Worm (Caenorhabditis elegans) whole organism, early embryonic: Measurements from ENCODE around the gene clec-173.

Source experiments
- B0310.2 ChIP-seq: sonication (generic microtip); optimal IDR thresholded peaks from 2 replicates; lab custom pipeline; 2016; ENCODE audit warnings: mild to moderate bottlenecking, missing genetic modification characterization, missing compliant biosample characterization
- F13C5.2 ChIP-seq: sonication (generic microtip); optimal IDR thresholded peaks from 2 replicates; lab custom pipeline; 2017; ENCODE audit warnings: mild to moderate bottlenecking, missing genetic modification characterization, inconsistent platforms, missing compliant biosample characterization
- aly-1 ChIP-seq: sonication (generic microtip); optimal IDR thresholded peaks from 2 replicates; lab custom pipeline; 2016; ENCODE audit warnings: missing genetic modification characterization, missing compliant biosample characterization
- ama-1 ChIP-seq: fragments of 150-350 bp; optimal IDR thresholded peaks from 2 replicates; lab custom pipeline; 2014
- ceh-13 ChIP-seq: fragments of 200-800 bp; sonication (Bioruptor generic); optimal IDR thresholded peaks from 2 replicates; lab custom pipeline; 2018; ENCODE audit warnings: mild to moderate bottlenecking, missing genetic modification characterization, missing compliant biosample characterization
- ceh-36 ChIP-seq: sonication (generic microtip); optimal IDR thresholded peaks from 2 replicates; lab custom pipeline; 2016; ENCODE audit warnings: missing genetic modification characterization, inconsistent platforms, missing compliant biosample characterization
- ets-7 ChIP-seq: sonication (generic microtip); optimal IDR thresholded peaks from 2 replicates; lab custom pipeline; 2016; ENCODE audit warnings: missing genotype, missing genetic modification characterization, missing compliant biosample characterization
- flt-1 ChIP-seq: fragments of 200-800 bp; sonication (Bioruptor generic); IDR thresholded peaks from 2 replicates; pipeline ENCODE4 v1.3.6; 2022; ENCODE audit warnings: missing genetic modification characterization, missing compliant biosample characterization
- hmbx-1 ChIP-seq: sonication (generic microtip); optimal IDR thresholded peaks from 2 replicates; lab custom pipeline; 2016; ENCODE audit warnings: mild to moderate bottlenecking, missing genetic modification characterization, missing compliant biosample characterization
- hmg-4 ChIP-seq: fragments of 200-800 bp; sonication (Bioruptor generic); optimal IDR thresholded peaks from 2 replicates; lab custom pipeline; 2018; ENCODE audit warnings: mild to moderate bottlenecking, missing genetic modification characterization, missing compliant biosample characterization
- hnd-1 ChIP-seq: sonication (generic microtip); optimal IDR thresholded peaks from 2 replicates; lab custom pipeline; 2016; ENCODE audit warnings: missing genetic modification characterization, missing compliant biosample characterization
- pes-1 ChIP-seq: fragments of 200-800 bp; sonication (Bioruptor generic); IDR thresholded peaks from 2 replicates; pipeline ENCODE4 v1.3.6; 2022; ENCODE audit warnings: missing genetic modification reagents, missing genetic modification characterization, missing compliant biosample characterization
- scrt-1 ChIP-seq: fragments of 200-800 bp; sonication (Bioruptor generic); IDR thresholded peaks from 2 replicates; pipeline ENCODE4 v1.3.6; 2022; ENCODE audit warnings: missing genetic modification characterization, missing compliant biosample characterization
- sea-1 ChIP-seq: fragments of 200-800 bp; sonication (Bioruptor generic); conservative IDR thresholded peaks from 2 replicates; pipeline ENCODE4 v1.3.6; 2022; ENCODE audit warnings: missing genetic modification characterization, missing compliant biosample characterization
- tbx-11 ChIP-seq: fragments of 200-800 bp; sonication (Bioruptor generic); IDR thresholded peaks from 2 replicates; pipeline ENCODE4 v1.3.6; 2022; ENCODE audit warnings: missing genetic modification characterization, missing compliant biosample characterization
- tbx-37 ChIP-seq: fragments of 200-800 bp; sonication (Bioruptor generic); conservative IDR thresholded peaks from 2 replicates; pipeline ENCODE4 v1.3.6; 2022; ENCODE audit warnings: missing genetic modification reagents, missing genetic modification characterization, missing compliant biosample characterization
- tra-4 ChIP-seq: sonication (generic microtip); optimal IDR thresholded peaks from 2 replicates; lab custom pipeline; 2017; ENCODE audit warnings: missing genetic modification characterization, missing compliant biosample characterization

The clec-173 gene

DNA sequence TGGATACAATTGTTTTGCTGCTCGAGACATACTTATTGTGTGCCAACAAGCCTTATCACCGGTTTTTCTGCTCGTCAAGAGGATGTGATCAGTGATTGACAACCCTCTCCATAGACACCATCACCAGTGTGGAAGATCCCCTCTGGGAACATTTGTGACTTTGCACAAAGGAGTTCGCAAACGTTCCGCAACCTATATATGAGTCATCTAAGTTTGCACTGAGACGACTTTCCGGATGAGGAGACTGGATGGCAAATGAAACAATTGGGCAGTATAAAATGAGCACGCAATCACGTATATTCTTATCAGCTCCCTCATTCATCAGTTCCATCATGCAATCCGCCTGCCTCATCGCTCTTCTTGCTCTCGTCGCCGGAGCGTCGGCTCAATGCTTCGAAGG lies 33.0 kb upstream of the clec-173 start, which contains the start of gene W08E12.5:
Gene W08E12.5, plus strand, starts transcription at position 301 of the 400 bp plus-strand sequence.
- TF ChIP-seq pes-1: no peak
- no peak for TF ChIP-seq tbx-37
- TF ChIP-seq tbx-11 (GFP tag; lab: Robert Waterston, UW): no peak
- no peak for TF ChIP-seq flt-1 (GFP tag; lab: Robert Waterston, UW)
- no peak for TF ChIP-seq aly-1 (tag; lab: Kevin White, UChicago)
- no peak for TF ChIP-seq sea-1
- TF ChIP-seq ama-1 (lab: Kevin White, UChicago): no peak
- no peak for TF ChIP-seq hmg-4 (GFP tag; lab: Kevin White, UChicago)
- no peak for TF ChIP-seq ets-7 (tag; lab: Kevin White, UChicago)
- TF ChIP-seq hnd-1: no peak
- TF ChIP-seq B0310.2 (tag; lab: Kevin White, UChicago): no peak
- no peak for TF ChIP-seq scrt-1 (GFP tag; lab: Robert Waterston, UW)
- TF ChIP-seq ceh-36: no peak

DNA sequence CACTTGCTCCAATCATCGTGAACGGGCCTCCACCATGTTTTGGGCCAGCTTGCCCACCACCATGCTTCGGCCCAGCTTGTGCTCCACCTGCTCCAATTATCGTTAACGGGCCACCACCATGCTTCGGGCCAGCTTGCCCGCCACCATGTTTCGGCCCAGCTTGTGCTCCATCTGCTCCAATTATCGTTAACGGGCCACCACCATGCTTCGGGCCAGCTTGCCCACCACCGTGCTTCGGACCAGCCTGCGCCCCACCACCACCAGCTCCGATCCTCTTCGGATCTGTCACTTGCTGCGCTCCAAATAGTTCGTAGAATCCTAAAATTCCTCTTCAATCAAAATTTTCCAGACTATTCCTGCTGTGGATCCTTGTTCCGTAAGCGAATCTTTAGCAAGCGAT lies 31.7 kb upstream of the clec-173 start:
- TF ChIP-seq sea-1: 0 out of 2 replicates have a peak, but pooled peaks have one; percentile 29
- TF ChIP-seq ceh-36: no peak

ce11 chrIV:3298300-3298699 lies 30.8 kb upstream of the clec-173 start, which contains the start of gene W08E12.6:
Gene W08E12.6 (plus strand): TSS chrIV:3298600.
- TF ChIP-seq sea-1 (no peak), ceh-13 (GFP tag; lab: Kevin White, UChicago) (no peak), hmg-4 (GFP tag; lab: Kevin White, UChicago) (no peak), ceh-36 (no peak), pes-1 (no peak), ets-7 (tag; lab: Kevin White, UChicago) (no peak), aly-1 (tag; lab: Kevin White, UChicago) (no peak)

DNA sequence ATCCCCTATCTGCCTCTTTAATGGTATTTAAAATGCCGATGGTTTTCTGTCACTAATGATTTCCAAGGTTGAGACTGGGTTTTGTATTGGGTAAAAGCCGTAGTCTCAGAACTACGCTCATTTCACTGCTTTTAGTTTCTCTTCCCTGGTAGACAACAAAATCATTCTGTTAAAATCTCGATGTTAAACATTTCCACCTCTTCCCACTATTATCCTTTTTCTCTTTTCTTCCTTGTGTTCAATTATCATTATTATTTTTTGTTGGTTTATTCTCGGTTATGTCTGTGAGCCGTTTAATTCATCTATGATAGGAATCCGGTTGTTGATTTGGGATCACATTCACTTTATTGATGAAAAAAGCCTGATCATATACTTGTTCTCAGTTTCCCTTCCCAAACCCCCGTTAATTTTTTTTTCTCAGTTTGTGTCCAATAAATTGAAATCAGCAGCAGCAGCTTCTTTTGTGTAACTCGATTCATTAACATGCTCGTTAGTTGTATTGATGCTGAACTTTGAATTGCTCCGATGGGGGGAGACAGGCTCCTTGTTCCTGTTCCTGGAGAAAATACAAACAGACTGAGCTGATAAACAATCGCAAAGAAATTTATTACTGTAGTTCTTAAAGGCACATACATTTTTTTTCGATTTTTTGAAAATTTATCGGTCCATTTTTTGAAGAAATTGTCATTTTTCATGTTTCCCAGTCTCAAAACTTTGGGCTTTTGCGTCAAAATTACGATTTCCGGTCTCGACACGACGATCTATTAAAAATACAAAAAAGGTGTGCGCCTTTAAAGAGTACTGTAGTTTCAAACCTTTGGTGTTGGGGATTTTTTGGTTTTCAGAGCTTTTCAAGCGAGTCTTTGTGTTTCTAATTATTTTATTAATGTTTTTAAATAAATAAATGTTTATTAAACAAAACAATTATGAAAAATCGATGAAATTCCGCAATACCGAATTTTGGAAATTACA lies 29.4 kb upstream of the clec-173 start:
- TF ChIP-seq B0310.2 (tag; lab: Kevin White, UChicago): no peak
- TF ChIP-seq hmg-4 (GFP tag; lab: Kevin White, UChicago): no peak
- TF ChIP-seq F13C5.2 (tag; lab: Kevin White, UChicago): no peak
- TF ChIP-seq aly-1 (tag; lab: Kevin White, UChicago): no peak
- TF ChIP-seq tra-4 (tag; lab: Kevin White, UChicago): no peak
- TF ChIP-seq ceh-13 (GFP tag; lab: Kevin White, UChicago): no peak
- TF ChIP-seq tbx-37: no peak
- no peak for TF ChIP-seq ets-7 (tag; lab: Kevin White, UChicago)
- no peak for TF ChIP-seq sea-1

ce11 chrIV:3294553-3295185 lies 27.2 kb upstream of the clec-173 start, which contains the start of gene W08E12.7:
Gene W08E12.7 (plus strand): TSS chrIV:3295135.
- TF ChIP-seq ceh-36 (no peak), sea-1 (peak; percentile 38; the same call in 1 of the 2 replicates), pes-1 (peak; percentile 74), hmg-4 (GFP tag; lab: Kevin White, UChicago) (peak; percentile 23), flt-1 (GFP tag; lab: Robert Waterston, UW) (peak; percentile 20; the same call in 1 of the 2 replicates), tbx-37 (0 out of 2 replicates have a peak, but pooled peaks have one; percentile 19), ama-1 (lab: Kevin White, UChicago) (no peak), F13C5.2 (tag; lab: Kevin White, UChicago) (peak; percentile 83), ceh-13 (GFP tag; lab: Kevin White, UChicago) (peak; percentile 20), hnd-1 (peak; percentile 16), tbx-11 (GFP tag; lab: Robert Waterston, UW) (peak; percentile 64; the same call in 1 of the 2 replicates), hmbx-1 (no peak), scrt-1 (GFP tag; lab: Robert Waterston, UW) (peak; percentile 65)

ce11 chrIV:3293800-3294493 lies 26.5 kb upstream of the clec-173 start:
- TF ChIP-seq hmbx-1 (no peak), flt-1 (GFP tag; lab: Robert Waterston, UW) (no peak)

DNA sequence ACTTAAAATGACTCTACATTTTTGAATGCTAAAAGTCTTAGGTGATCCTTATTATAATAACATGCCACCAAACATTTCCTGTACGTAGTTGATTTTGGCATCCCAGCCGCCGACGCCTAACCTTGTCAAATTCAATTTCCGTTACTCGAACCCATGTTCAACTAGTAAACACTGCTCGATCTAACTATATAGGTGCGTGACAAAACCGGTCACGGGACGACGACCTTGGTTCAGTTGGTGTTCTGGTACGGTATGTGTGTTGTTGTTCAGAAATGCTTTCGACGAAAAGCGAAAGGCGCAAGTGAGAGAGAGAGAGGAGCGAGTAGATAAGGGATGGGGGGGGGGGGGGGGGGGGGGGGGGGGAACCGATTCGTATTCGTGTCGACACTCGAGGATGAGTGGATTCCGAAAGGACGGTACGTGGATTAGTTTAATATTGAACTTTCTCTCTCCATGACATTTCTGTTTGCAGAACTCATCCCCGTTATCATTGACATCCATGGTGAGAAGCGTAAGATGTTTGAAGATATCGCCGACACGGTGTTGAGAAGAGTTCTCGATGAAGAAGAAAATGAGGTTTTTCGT lies 24.6 kb upstream of the clec-173 start, which contains the start of gene W08E12.8:
Gene W08E12.8, plus strand, starts transcription at position 395 of the 585 bp plus-strand sequence.
- TF ChIP-seq hmg-4 (GFP tag; lab: Kevin White, UChicago) (no peak), ets-7 (tag; lab: Kevin White, UChicago) (no peak), tbx-37 (no peak), tbx-11 (GFP tag; lab: Robert Waterston, UW) (no peak), sea-1 (no peak)
